Worm (Caenorhabditis elegans) whole organism, mixed stage, embryonic: ENCODE data around the gene asp-19.
"Not testable (repeated sequence)": the region's sequence is repeated elsewhere in the genome, so short reads cannot be mapped to it uniquely, and the experiment has no call there.

Experiments
- bed-3 ChIP-seq: fragments of 200-800 bp; sonication (Bioruptor generic); optimal IDR thresholded peaks from 3 replicates; lab custom pipeline; 2018; ENCODE audit warnings: mild to moderate bottlenecking, missing genetic modification characterization, moderate library complexity, missing compliant biosample characterization
- ces-1 ChIP-seq: fragments of 150-350 bp; optimal IDR thresholded peaks from 2 replicates; lab custom pipeline; 2014; ENCODE audit warnings: missing biosample characterization, missing genetic modification reagents, missing genetic modification characterization
- elt-3 ChIP-seq: fragments of 150-350 bp; optimal IDR thresholded peaks from 2 replicates; lab custom pipeline; 2014; ENCODE audit warnings: missing biosample characterization, missing genetic modification characterization
- lin-13 ChIP-seq: fragments of 150-350 bp; optimal IDR thresholded peaks from 2 replicates; lab custom pipeline; 2014; ENCODE audit warnings: missing biosample characterization, missing genetic modification characterization
- lsy-2 ChIP-seq: fragments of 150-350 bp; optimal IDR thresholded peaks from 2 replicates; lab custom pipeline; 2014; ENCODE audit warnings: missing biosample characterization, missing genetic modification characterization
- mab-5 ChIP-seq: fragments of 150-350 bp; optimal IDR thresholded peaks from 2 replicates; lab custom pipeline; 2014; ENCODE audit warnings: missing biosample characterization, missing genetic modification characterization
- nhr-12 ChIP-seq: fragments of 150-350 bp; optimal IDR thresholded peaks from 2 replicates; lab custom pipeline; 2014; ENCODE audit warnings: missing biosample characterization, missing genetic modification characterization
- nhr-237 ChIP-seq: fragments of 150-350 bp; optimal IDR thresholded peaks from 2 replicates; lab custom pipeline; 2014; ENCODE audit warnings: missing biosample characterization, missing genetic modification characterization
- nhr-28 ChIP-seq: fragments of 150-350 bp; optimal IDR thresholded peaks from 2 replicates; lab custom pipeline; 2014; ENCODE audit warnings: missing biosample characterization, missing genetic modification characterization
- pha-4 ChIP-seq: fragments of 150-350 bp; optimal IDR thresholded peaks from 2 replicates; lab custom pipeline; 2018; ENCODE audit warnings: missing biosample characterization, missing genetic modification reagents, missing genetic modification characterization
- snpc-4 ChIP-seq: fragments of 150-350 bp; optimal IDR thresholded peaks from 2 replicates; lab custom pipeline; 2014; ENCODE audit warnings: missing biosample characterization, missing genetic modification characterization
- unc-39 ChIP-seq: fragments of 150-350 bp; optimal IDR thresholded peaks from 2 replicates; lab custom pipeline; 2014; ENCODE audit warnings: missing biosample characterization, missing genetic modification characterization
- unc-62 ChIP-seq: fragments of 150-350 bp; optimal IDR thresholded peaks from 2 replicates; lab custom pipeline; 2014; ENCODE audit warnings: missing biosample characterization, missing genetic modification reagents, missing genetic modification characterization
- zip-8 ChIP-seq: fragments of 150-350 bp; optimal IDR thresholded peaks from 2 replicates; lab custom pipeline; 2014; ENCODE audit warnings: missing biosample characterization, missing genetic modification characterization

DNA sequence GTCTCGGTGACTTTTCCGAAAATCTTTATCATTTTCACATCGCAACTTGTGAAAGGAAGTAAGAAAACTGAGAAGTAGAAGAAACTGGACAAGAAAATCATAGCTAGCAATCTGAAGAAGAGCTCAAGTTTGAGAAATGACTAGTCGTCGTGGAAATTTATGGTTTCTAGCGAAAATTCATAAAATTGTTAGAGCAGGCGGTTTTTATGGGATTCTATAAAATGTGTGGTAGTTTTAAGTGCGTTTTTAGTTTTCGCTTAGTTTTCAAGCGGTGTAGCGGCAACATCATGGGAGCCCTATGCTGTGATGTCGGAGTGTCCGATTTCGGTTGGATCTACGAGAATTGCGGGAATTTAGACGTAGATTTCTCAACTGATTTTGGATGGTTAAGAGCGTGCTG lies 25.2 kb upstream of the asp-19 start, which contains the start of gene clec-254:
- not testable (repeated sequence) for TF ChIP-seq nhr-12 (tag; lab: Kevin White, UChicago); unc-62 (GFP tag; lab: Kevin White, UChicago); lsy-2; mab-5; unc-39; ces-1 (GFP tag; lab: Kevin White, UChicago); elt-3 (tag; lab: Kevin White, UChicago); zip-8 (tag; lab: Kevin White, UChicago); snpc-4 (tag; lab: Kevin White, UChicago); nhr-28 (tag; lab: Kevin White, UChicago); lin-13 (tag; lab: Kevin White, UChicago); bed-3 (GFP tag; lab: Kevin White, UChicago); pha-4 (tag; lab: Kevin White, UChicago); nhr-237 (tag; lab: Kevin White, UChicago)
